Worm (Caenorhabditis elegans) whole organism, young adult: ENCODE data around the gene F18E9.3.

ENCODE experiments used
- F22D6.2 ChIP-seq: sonication (generic microtip); optimal IDR thresholded peaks from 2 replicates; lab custom pipeline; 2016; ENCODE audit warnings: mild to moderate bottlenecking, missing genetic modification characterization, missing compliant biosample characterization
- F55B11.4 ChIP-seq: sonication (generic microtip); optimal IDR thresholded peaks from 2 replicates; lab custom pipeline; 2016; ENCODE audit warnings: missing compliant biosample characterization, missing genetic modification characterization, borderline replicate concordance; ENCODE audit not compliant: insufficient read depth
- K11D2.4 ChIP-seq: fragments of 200-800 bp; sonication (Bioruptor generic); IDR thresholded peaks from 2 replicates; pipeline ENCODE4 v1.3.6; 2022; ENCODE audit warnings: missing genetic modification reagents, missing genetic modification characterization, missing compliant biosample characterization
- Y53F4B.3 ChIP-seq: fragments of 200-800 bp; sonication (Bioruptor generic); IDR thresholded peaks from 2 replicates; pipeline ENCODE4 v1.3.6; 2022; ENCODE audit warnings: missing genetic modification reagents, missing genetic modification characterization, missing compliant biosample characterization
- Y67H2A.10 ChIP-seq: fragments of 200-800 bp; sonication (Bioruptor generic); conservative IDR thresholded peaks from 2 replicates; pipeline ENCODE4 v1.3.6; 2022; ENCODE audit warnings: missing genetic modification reagents, missing genetic modification characterization, missing compliant biosample characterization
- attf-3 ChIP-seq: fragments of 200-800 bp; sonication (Bioruptor generic); conservative IDR thresholded peaks from 2 replicates; pipeline ENCODE4 v1.3.6; 2022; ENCODE audit warnings: missing genetic modification reagents, missing genetic modification characterization, missing compliant biosample characterization
- bed-2 ChIP-seq: fragments of 200-800 bp; sonication (Bioruptor generic); IDR thresholded peaks from 2 replicates; pipeline ENCODE4 v1.3.6; 2022; ENCODE audit warnings: missing genetic modification reagents, missing genetic modification characterization, missing compliant biosample characterization
- ccch-3 ChIP-seq: fragments of 200-800 bp; sonication (Bioruptor generic); optimal IDR thresholded peaks from 2 replicates; lab custom pipeline; 2018; ENCODE audit warnings: mild to moderate bottlenecking, missing genetic modification characterization, missing compliant biosample characterization
- ceh-58 ChIP-seq: fragments of 200-800 bp; sonication (Bioruptor generic); IDR thresholded peaks from 2 replicates; pipeline ENCODE4 v1.3.6; 2022; ENCODE audit warnings: missing genetic modification characterization, missing compliant biosample characterization
- die-1 ChIP-seq: sonication (generic microtip); optimal IDR thresholded peaks from 2 replicates; lab custom pipeline; 2016; ENCODE audit warnings: missing genotype, mild to moderate bottlenecking, missing genetic modification characterization, missing compliant biosample characterization
- dpl-1 ChIP-seq: fragments of 150-350 bp; optimal IDR thresholded peaks from 2 replicates; lab custom pipeline; 2014; ENCODE audit warnings: missing biosample characterization, missing genetic modification reagents, missing genetic modification characterization
- lir-1 ChIP-seq: fragments of 200-800 bp; sonication (Bioruptor generic); conservative IDR thresholded peaks from 2 replicates; pipeline ENCODE4 v1.3.6; 2022; ENCODE audit warnings: missing genetic modification reagents, missing genetic modification characterization, missing compliant biosample characterization
- pha-4 ChIP-seq: fragments of 150-350 bp; sonication (generic microtip); optimal IDR thresholded peaks from 2 replicates; lab custom pipeline; 2014; ENCODE audit warnings: missing biosample characterization, missing genetic modification reagents, missing genetic modification characterization
- unc-62 ChIP-seq: fragments of 150-350 bp; optimal IDR thresholded peaks from 2 replicates; lab custom pipeline; 2014; ENCODE audit warnings: missing biosample characterization, missing genetic modification reagents, missing genetic modification characterization

DNA sequence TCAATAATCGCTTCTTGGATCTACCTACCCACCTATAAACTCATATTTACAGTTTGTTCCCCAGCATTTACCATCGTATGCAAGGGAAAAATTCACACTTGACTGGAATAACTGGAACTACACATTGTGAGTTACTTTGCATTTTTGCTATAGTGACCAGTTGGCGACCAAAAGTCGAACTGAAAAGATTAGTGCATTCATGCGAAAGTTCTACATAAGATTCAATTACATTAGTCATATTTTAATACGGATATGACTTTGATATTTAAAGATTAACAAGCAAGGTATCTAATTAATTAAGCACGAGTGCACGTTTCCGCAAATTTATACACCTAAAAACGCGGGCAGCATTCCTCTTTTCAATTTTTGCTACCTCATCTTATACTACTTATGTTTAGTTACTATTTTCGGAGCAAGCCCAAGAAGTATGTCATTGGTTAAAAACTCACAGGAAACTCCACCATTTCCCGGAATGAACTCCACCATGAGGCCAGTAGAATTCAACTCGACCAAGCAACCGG, 14.9 kb upstream of the F18E9.3 start, which contains the start of gene jmjd-3.1:
- no peak for TF ChIP-seq Y53F4B.3 (GFP tag; lab: Robert Waterston, UW)
- TF ChIP-seq F55B11.4 (tag; lab: Kevin White, UChicago), result no peak
- TF ChIP-seq bed-2 (GFP tag; lab: Robert Waterston, UW), result no peak
- TF ChIP-seq attf-3 (GFP tag; lab: Robert Waterston, UW), result no peak
- TF ChIP-seq K11D2.4 (GFP tag; lab: Robert Waterston, UW), result no peak
- no peak for TF ChIP-seq ccch-3 (GFP tag; lab: Kevin White, UChicago)
- TF ChIP-seq dpl-1 (GFP tag; lab: Kevin White, UChicago), result no peak
- TF ChIP-seq ceh-58 (GFP tag; lab: Robert Waterston, UW), result no peak
- no peak for TF ChIP-seq unc-62 (GFP tag; lab: Kevin White, UChicago)
- TF ChIP-seq lir-1 (GFP tag; lab: Robert Waterston, UW), result no peak
- TF ChIP-seq die-1 (tag; lab: Kevin White, UChicago), result no peak
- no peak for TF ChIP-seq F22D6.2 (tag; lab: Kevin White, UChicago)
- no peak for TF ChIP-seq Y67H2A.10 (GFP tag; lab: Robert Waterston, UW)
- no peak for TF ChIP-seq pha-4 (tag; lab: Kevin White, UChicago)
